Worm (Caenorhabditis elegans): ENCODE measurements around the gene R02F2.1.

The R02F2.1 gene

DNA sequence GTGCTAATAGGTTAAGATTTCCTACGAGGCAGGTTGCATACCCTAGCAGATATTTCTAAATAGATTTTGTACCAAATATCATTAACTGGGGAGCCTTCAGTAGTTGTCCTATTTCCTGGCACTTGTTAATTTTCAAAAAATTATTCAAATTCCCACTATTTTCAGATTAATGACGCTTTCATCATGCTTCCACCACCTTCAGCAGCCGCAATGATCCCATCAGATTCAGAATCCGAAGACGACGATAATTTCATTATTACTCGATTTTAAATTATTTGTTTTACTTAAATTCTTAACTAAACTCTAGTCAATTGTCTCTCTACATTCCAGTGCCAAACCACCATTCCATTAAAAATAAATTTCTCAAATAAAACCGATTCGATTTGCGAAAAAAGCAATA, 49.2 kb downstream of the R02F2.1 start:
- TF ChIP-seq daf-16 (GFP tag; optimal IDR thresholded peaks at IDR 0.05) (no peak), daf-16 (tag; optimal IDR thresholded peaks at IDR 0.05) (peak; percentile 46), ceh-44 (GFP tag; IDR thresholded peaks at IDR 0.05) (no peak), snpc-1.2 (GFP tag; IDR thresholded peaks at IDR 0.05) (0 out of 2 replicates have a peak, but pooled peaks have one; percentile 28), hlh-11 (tag; optimal IDR thresholded peaks at IDR 0.05) (no peak), F26F4.8 (GFP tag; conservative IDR thresholded peaks at IDR 0.05) (no peak), lir-3 (tag; optimal IDR thresholded peaks at IDR 0.05) (no peak), T26A8.4 (GFP tag; IDR thresholded peaks at IDR 0.05) (peak; percentile 47; the same call in 1 of the 2 replicates), tag-97 (GFP tag; IDR thresholded peaks at IDR 0.05) (no peak), zfp-2 (tag; optimal IDR thresholded peaks at IDR 0.05) (no peak), cey-2 (tag; optimal IDR thresholded peaks at IDR 0.05; ENCODE audit: borderline replicate concordance, insufficient read depth) (no peak), nhr-111 (GFP tag; optimal IDR thresholded peaks at IDR 0.05) (no peak), dmd-9 (GFP tag; IDR thresholded peaks at IDR 0.05) (no peak), nhr-6 (tag; optimal IDR thresholded peaks at IDR 0.05) (peak; percentile 22), dpl-1 (GFP tag; optimal IDR thresholded peaks at IDR 0.05) (no peak), D1046.2 (GFP tag; IDR thresholded peaks at IDR 0.05) (no peak), jun-1 (tag; optimal IDR thresholded peaks at IDR 0.05) (no peak), mep-1 (tag; optimal IDR thresholded peaks at IDR 0.05) (peak; percentile 53), sdz-12 (GFP tag; optimal IDR thresholded peaks at IDR 0.05) (peak; percentile 74), lin-29 (GFP tag; IDR thresholded peaks at IDR 0.05) (no peak), mxl-3 (GFP tag; optimal IDR thresholded peaks at IDR 0.05) (no peak), ceh-28 (tag; optimal IDR thresholded peaks at IDR 0.05) (no peak), pha-4 (GFP tag; IDR thresholded peaks at IDR 0.05) (no peak), pha-4 (tag; optimal IDR thresholded peaks at IDR 0.05) (no peak), mxl-2 (GFP tag; conservative IDR thresholded peaks at IDR 0.05) (no peak), nhr-41 (GFP tag; IDR thresholded peaks at IDR 0.05) (no peak), set-16 (GFP tag; IDR thresholded peaks at IDR 0.05) (no peak), ZK337.2 (GFP tag; IDR thresholded peaks at IDR 0.05) (no peak), dve-1 (tag; optimal IDR thresholded peaks at IDR 0.05; ENCODE audit: insufficient read depth) (peak; percentile 62), aha-1 (tag) (no peak), zfp-3 (GFP tag; conservative IDR thresholded peaks at IDR 0.05) (peak; percentile 90), ztf-11 (tag; optimal IDR thresholded peaks at IDR 0.05) (no peak), daf-12 (tag; optimal IDR thresholded peaks at IDR 0.05) (no peak), egl-43 (GFP tag; IDR thresholded peaks at IDR 0.05) (no peak), lsy-2 (tag; optimal IDR thresholded peaks at IDR 0.05) (peak in 1 of 2 experiments; percentile 7), madf-5 (GFP tag; IDR thresholded peaks at IDR 0.05) (no peak), vab-7 (GFP tag; IDR thresholded peaks at IDR 0.05) (0 out of 2 replicates have a peak, but pooled peaks have one; percentile 6), nhr-25 (tag; optimal IDR thresholded peaks at IDR 0.05; ENCODE audit: borderline replicate concordance, insufficient read depth) (no peak), fos-1 (tag; optimal IDR thresholded peaks at IDR 0.05) (no peak), php-3 (GFP tag; IDR thresholded peaks at IDR 0.05) (0 out of 2 replicates have a peak, but pooled peaks have one; percentile 38), lin-38 (GFP tag; IDR thresholded peaks at IDR 0.05) (no peak; the same call in 1 of the 2 replicates), hlh-30 (tag; optimal IDR thresholded peaks at IDR 0.05; ENCODE audit: insufficient read depth) (no peak), T20F7.1 (GFP tag; optimal IDR thresholded peaks at IDR 0.05) (peak; percentile 12), daf-8 (GFP tag; IDR thresholded peaks at IDR 0.05) (no peak), gei-8 (GFP tag; optimal IDR thresholded peaks at IDR 0.05) (no peak), ceh-20 (GFP tag; IDR thresholded peaks at IDR 0.05) (no peak), nhr-76 (tag; optimal IDR thresholded peaks at IDR 0.05) (no peak), mdt-29 (GFP tag; IDR thresholded peaks at IDR 0.05) (peak; percentile 43; the same call in 1 of the 2 replicates), hif-1 (tag; optimal IDR thresholded peaks at IDR 0.05) (no peak), Y75B8A.6 (GFP tag; IDR thresholded peaks at IDR 0.05) (no peak), R02D3.7 (tag; optimal IDR thresholded peaks at IDR 0.05) (no peak)
